Fruit fly (Drosophila melanogaster) whole organism, embryonic: ENCODE results near the gene CG33641.

Experiments
- B-H1 ChIP-seq: fragments of 200-800 bp; sonication (Bioruptor generic); IDR thresholded peaks from 3 replicates; pipeline ENCODE4 v1.3.6; 2022; ENCODE audit warnings: missing biosample characterization, missing genetic modification characterization
- Bteb2 ChIP-seq: fragments of 200-800 bp; sonication (Bioruptor generic); optimal IDR thresholded peaks from 2 replicates; lab custom pipeline; 2016; ENCODE audit warnings: missing biosample characterization, missing genetic modification characterization
- CG10321 ChIP-seq: fragments of 200-800 bp; sonication (Bioruptor generic); IDR thresholded peaks from 2 replicates; pipeline ENCODE4 v1.3.6; 2022; ENCODE audit warnings: missing biosample characterization, missing genetic modification characterization
- CG11398 ChIP-seq: fragments of 200-800 bp; sonication (Bioruptor generic); optimal IDR thresholded peaks from 2 replicates; lab custom pipeline; 2016; ENCODE audit warnings: missing biosample characterization, missing genetic modification characterization
- CG13287 ChIP-seq: fragments of 200-800 bp; sonication (Bioruptor generic); IDR thresholded peaks from 2 replicates; pipeline ENCODE4 v1.3.6; 2022; ENCODE audit warnings: missing biosample characterization, missing genetic modification characterization; ENCODE audit not compliant: partially characterized antibody
- CG13424 ChIP-seq: fragments of 200-800 bp; sonication (Bioruptor generic); optimal IDR thresholded peaks from 2 replicates; lab custom pipeline; 2019; ENCODE audit warnings: missing biosample characterization, mild to moderate bottlenecking, missing genetic modification characterization, moderate library complexity
- CG13894 ChIP-seq: fragments of 200-800 bp; sonication (Bioruptor generic); optimal IDR thresholded peaks from 3 replicates; lab custom pipeline; 2018; ENCODE audit warnings: missing biosample characterization, mild to moderate bottlenecking, missing genetic modification characterization, moderate library complexity
- CG15601 ChIP-seq: fragments of 200-800 bp; sonication (Bioruptor generic); optimal IDR thresholded peaks from 3 replicates; lab custom pipeline; 2019; ENCODE audit warnings: missing biosample characterization, mild to moderate bottlenecking, missing genetic modification characterization, moderate library complexity
- CG1602 ChIP-seq: fragments of 200-800 bp; sonication (Bioruptor generic); optimal IDR thresholded peaks from 3 replicates; lab custom pipeline; 2016; ENCODE audit warnings: missing biosample characterization, missing genetic modification characterization
- CG17359 ChIP-seq: fragments of 200-800 bp; sonication (Bioruptor generic); optimal IDR thresholded peaks from 3 replicates; lab custom pipeline; 2018; ENCODE audit warnings: missing biosample characterization, mild to moderate bottlenecking, missing genetic modification characterization, moderate library complexity
- CG2199 ChIP-seq: fragments of 200-800 bp; sonication (Bioruptor generic); IDR thresholded peaks from 3 replicates; pipeline ENCODE4 v1.3.6; 2022; ENCODE audit warnings: missing biosample characterization, missing genetic modification characterization
- CG2202 ChIP-seq: fragments of 200-800 bp; sonication (Bioruptor generic); optimal IDR thresholded peaks from 2 replicates; lab custom pipeline; 2018; ENCODE audit warnings: missing biosample characterization, mild to moderate bottlenecking, missing genetic modification characterization
- CG2875 ChIP-seq: fragments of 200-800 bp; sonication (Bioruptor generic); optimal IDR thresholded peaks from 2 replicates; lab custom pipeline; 2017; ENCODE audit warnings: missing biosample characterization, mild to moderate bottlenecking, missing genetic modification characterization, missing genetic modification reagents
- CG31388 ChIP-seq: fragments of 200-800 bp; sonication (Bioruptor generic); optimal IDR thresholded peaks from 2 replicates; lab custom pipeline; 2016; ENCODE audit warnings: missing biosample characterization, missing genetic modification characterization
- CG34376 ChIP-seq: fragments of 200-800 bp; sonication (Bioruptor generic); optimal IDR thresholded peaks from 2 replicates; lab custom pipeline; 2018; ENCODE audit warnings: missing biosample characterization, mild to moderate bottlenecking, missing genetic modification characterization
- CG4404 ChIP-seq: fragments of 200-800 bp; sonication (Bioruptor generic); IDR thresholded peaks from 2 replicates; pipeline ENCODE4 v1.3.6; 2022; ENCODE audit warnings: missing biosample characterization, missing genetic modification characterization
- CG4424 ChIP-seq: fragments of 200-800 bp; sonication (Bioruptor generic); optimal IDR thresholded peaks from 3 replicates; lab custom pipeline; 2016; ENCODE audit warnings: missing biosample characterization, missing genetic modification characterization
- CG6254 ChIP-seq: fragments of 200-800 bp; sonication (Bioruptor generic); optimal IDR thresholded peaks from 3 replicates; lab custom pipeline; 2017; ENCODE audit warnings: mild to moderate bottlenecking, missing biosample characterization, missing genetic modification reagents, missing genetic modification characterization
- CG7839 ChIP-seq: fragments of 200-800 bp; sonication (Bioruptor generic); optimal IDR thresholded peaks from 3 replicates; lab custom pipeline; 2018; ENCODE audit warnings: missing biosample characterization, mild to moderate bottlenecking, missing genetic modification characterization, moderate library complexity
- CG8388 ChIP-seq: fragments of 200-800 bp; sonication (Bioruptor generic); optimal IDR thresholded peaks from 2 replicates; lab custom pipeline; 2019; ENCODE audit warnings: missing biosample characterization, mild to moderate bottlenecking, missing genetic modification characterization, moderate library complexity
- CG9797 ChIP-seq: fragments of 200-800 bp; sonication (Bioruptor generic); optimal IDR thresholded peaks from 3 replicates; lab custom pipeline; 2018; ENCODE audit warnings: missing biosample characterization, mild to moderate bottlenecking, missing genetic modification characterization
- CG9876 ChIP-seq: fragments of 200-800 bp; sonication (Bioruptor generic); optimal IDR thresholded peaks from 2 replicates; lab custom pipeline; 2016; ENCODE audit warnings: missing biosample characterization, missing genetic modification characterization
- Chrac-16 ChIP-seq: fragments of 200-800 bp; sonication (Bioruptor generic); optimal IDR thresholded peaks from 3 replicates; lab custom pipeline; 2016; ENCODE audit warnings: missing biosample characterization, missing genetic modification characterization
- D ChIP-seq, 2 experiments: fragments of 200-800 bp in 1 of 2; fragments of >200 bp in 1 of 2; sonication (Bioruptor generic) in 1 of 2; optimal IDR thresholded peaks; 2 replicates in 1 of 2; 3 replicates in 1 of 2; lab custom pipeline; 2017; ENCODE audit warnings: mild to moderate bottlenecking in 1 of 2, missing biosample characterization in 1 of 2, missing genetic modification characterization in 1 of 2, missing genetic modification reagents in 1 of 2
- Deaf1 ChIP-seq: fragments of 200-800 bp; optimal IDR thresholded peaks from 3 replicates; lab custom pipeline; 2019; ENCODE audit warnings: missing biosample characterization, mild to moderate bottlenecking, missing genetic modification characterization, moderate library complexity
- Dfd ChIP-seq, 2 experiments: fragments of >200 bp; optimal IDR thresholded peaks; 2 replicates each; lab custom pipeline; 2017; ENCODE audit warnings: missing biosample characterization in 2 of 2, missing genetic modification characterization in 2 of 2
- Fer3 ChIP-seq: fragments of 200-800 bp; sonication (Bioruptor generic); optimal IDR thresholded peaks from 2 replicates; lab custom pipeline; 2018; ENCODE audit warnings: missing biosample characterization, mild to moderate bottlenecking, missing genetic modification characterization, moderate library complexity
- HLH4C ChIP-seq: fragments of 200-800 bp; sonication (Bioruptor generic); IDR thresholded peaks from 3 replicates; pipeline ENCODE4 v1.3.6; 2022; ENCODE audit warnings: missing biosample characterization, missing genetic modification characterization; ENCODE audit not compliant: partially characterized antibody
- Hr51 ChIP-seq, 2 experiments: fragments of 200-800 bp; sonication (Bioruptor generic); optimal IDR thresholded peaks; 2 replicates in 1 of 2; 3 replicates in 1 of 2; lab custom pipeline; 2016 to 2018; ENCODE audit warnings: missing biosample characterization in 2 of 2, missing genetic modification characterization in 2 of 2, mild to moderate bottlenecking in 1 of 2, moderate library complexity in 1 of 2
- Med ChIP-seq: fragments of 200-800 bp; sonication (Bioruptor generic); peaks from one replicate; lab custom pipeline; 2016; ENCODE audit warnings: missing biosample characterization, missing genetic modification characterization, mild to moderate bottlenecking, inconsistent platforms, moderate library complexity
- Oaz ChIP-seq: fragments of 200-800 bp; sonication (Bioruptor generic); IDR thresholded peaks from 2 replicates; pipeline ENCODE4 v1.3.6; 2022; ENCODE audit warnings: missing biosample characterization, missing genetic modification characterization
- Six4 ChIP-seq: fragments of 200-800 bp; sonication (Bioruptor generic); optimal IDR thresholded peaks from 2 replicates; lab custom pipeline; 2016; ENCODE audit warnings: missing biosample characterization, missing genetic modification characterization
- abd-A ChIP-seq: fragments of 200-800 bp; sonication (Bioruptor generic); optimal IDR thresholded peaks from 3 replicates; lab custom pipeline; 2019; ENCODE audit warnings: missing biosample characterization, mild to moderate bottlenecking, missing genetic modification characterization, moderate library complexity
- bowl ChIP-seq: fragments of 200-800 bp; sonication (Bioruptor generic); IDR thresholded peaks from 2 replicates; pipeline ENCODE4 v1.3.6; 2022; ENCODE audit warnings: missing biosample characterization, missing genetic modification characterization
- bsh ChIP-seq, 2 experiments: fragments of 200-800 bp; sonication (Bioruptor generic); optimal IDR thresholded peaks; 2 replicates each; lab custom pipeline; 2017 to 2018; ENCODE audit warnings: mild to moderate bottlenecking in 2 of 2, missing biosample characterization in 2 of 2, missing genetic modification characterization in 2 of 2, moderate library complexity in 1 of 2
- cad ChIP-seq: fragments of >200 bp; optimal IDR thresholded peaks from 2 replicates; lab custom pipeline; 2017; ENCODE audit warnings: missing biosample characterization, missing genetic modification characterization
- dan ChIP-seq: fragments of 200-800 bp; sonication (Bioruptor generic); IDR thresholded peaks from 2 replicates; pipeline ENCODE4 v1.3.6; 2022; ENCODE audit warnings: missing biosample characterization, missing genetic modification characterization
- dati ChIP-seq: fragments of 200-800 bp; sonication (Bioruptor generic); IDR thresholded peaks from 2 replicates; pipeline ENCODE4 v1.3.6; 2022; ENCODE audit warnings: missing biosample characterization, missing genetic modification characterization
- eve ChIP-seq, 2 experiments: fragments of >200 bp; optimal IDR thresholded peaks; 2 replicates each; lab custom pipeline; 2017; ENCODE audit warnings: missing biosample characterization in 2 of 2, missing genetic modification characterization in 2 of 2
- fd64A ChIP-seq: fragments of 200-800 bp; sonication (Bioruptor generic); optimal IDR thresholded peaks from 3 replicates; lab custom pipeline; 2018; ENCODE audit warnings: missing biosample characterization, mild to moderate bottlenecking, missing genetic modification characterization
- ftz-f1 ChIP-seq: fragments of 200-800 bp; sonication (Bioruptor generic); optimal IDR thresholded peaks from 2 replicates; lab custom pipeline; 2016; ENCODE audit warnings: missing biosample characterization, missing genetic modification characterization
- gt ChIP-seq: fragments of 200-800 bp; sonication (Bioruptor generic); IDR thresholded peaks from 2 replicates; pipeline ENCODE4 v1.3.6; 2022; ENCODE audit warnings: missing biosample characterization, missing genetic modification characterization
- jigr1 ChIP-seq: fragments of 200-800 bp; sonication (Bioruptor generic); IDR thresholded peaks from 3 replicates; pipeline ENCODE4 v1.3.6; 2022; ENCODE audit warnings: missing biosample characterization, missing genetic modification characterization
- sens ChIP-seq: fragments of 200-800 bp; sonication (Bioruptor generic); peaks from one replicate; lab custom pipeline; 2016; ENCODE audit warnings: missing biosample characterization, missing genetic modification characterization
- sisA ChIP-seq: fragments of 200-800 bp; sonication (Bioruptor generic); IDR thresholded peaks from 2 replicates; pipeline ENCODE4 v1.3.6; 2022; ENCODE audit warnings: missing biosample characterization, missing genetic modification characterization
- slp2 ChIP-seq: fragments of 200-800 bp; sonication (Bioruptor generic); optimal IDR thresholded peaks from 2 replicates; lab custom pipeline; 2016; ENCODE audit warnings: missing biosample characterization, missing genetic modification characterization
- sqz ChIP-seq: fragments of 200-800 bp; sonication (Bioruptor generic); optimal IDR thresholded peaks from 3 replicates; lab custom pipeline; 2018; ENCODE audit warnings: missing biosample characterization, mild to moderate bottlenecking, missing genetic modification characterization
- sug ChIP-seq: fragments of 200-800 bp; optimal IDR thresholded peaks from 2 replicates; lab custom pipeline; 2019; ENCODE audit warnings: missing biosample characterization, mild to moderate bottlenecking, missing genetic modification characterization, moderate library complexity
- tap ChIP-seq: fragments of 200-800 bp; optimal IDR thresholded peaks from 3 replicates; lab custom pipeline; 2019; ENCODE audit warnings: missing biosample characterization, mild to moderate bottlenecking, missing genetic modification characterization, moderate library complexity
- toy ChIP-seq: fragments of 200-800 bp; sonication (Bioruptor generic); IDR thresholded peaks from 2 replicates; pipeline ENCODE4 v1.3.6; 2022; ENCODE audit warnings: missing biosample characterization, missing genetic modification characterization
- vvl ChIP-seq: fragments of 200-800 bp; sonication (Bioruptor generic); IDR thresholded peaks from 2 replicates; pipeline ENCODE4 v1.3.6; 2022; ENCODE audit warnings: missing biosample characterization, missing genetic modification characterization

Gene CG33641

DNA sequence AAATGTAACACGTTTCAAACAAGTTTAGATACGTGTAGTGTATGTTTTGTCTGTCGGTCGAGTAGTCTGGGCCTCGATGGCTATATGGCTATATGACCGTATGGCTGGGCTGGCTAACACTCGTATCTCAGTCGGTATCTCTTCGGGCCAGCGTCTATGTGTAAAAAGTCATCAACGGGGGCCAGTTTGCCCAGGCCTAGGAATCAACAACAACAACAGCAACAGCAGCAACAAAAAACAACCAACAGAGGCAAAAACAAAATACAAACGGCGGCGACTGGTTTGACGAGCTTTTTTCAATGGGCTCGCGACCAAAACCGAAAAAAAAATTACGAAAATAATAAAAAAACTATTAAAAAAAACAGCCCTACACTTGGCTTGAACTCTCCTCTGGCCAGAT lies 16.8 kb downstream of the CG33641 start (continued):
- TF ChIP-seq Fer3 (tag; lab: Kevin White, UChicago) (no peak), bowl (GFP tag; lab: Robert Waterston, UW) (no peak), fd64A (GFP tag; lab: Kevin White, UChicago) (no peak), CG13424 (tag; lab: Kevin White, UChicago) (no peak), Six4 (GFP tag; lab: Kevin White, UChicago) (no peak), CG34376 (no peak), CG2202 (no peak), CG10321 (GFP tag; lab: Robert Waterston, UW) (no peak), sqz (GFP tag; lab: Kevin White, UChicago) (peak; percentile 82), CG6254 (no peak), slp2 (GFP tag; lab: Kevin White, UChicago) (no peak), CG1602 (GFP tag; lab: Kevin White, UChicago) (no peak), CG13894 (tag; lab: Kevin White, UChicago) (peak; percentile 92), Oaz (no peak), gt (GFP tag; lab: Robert Waterston, UW) (no peak), CG7839 (tag; lab: Kevin White, UChicago) (no peak), CG15601 (tag; lab: Kevin White, UChicago) (no peak), tap (tag; lab: Kevin White, UChicago) (no peak), vvl (0 out of 2 replicates have a peak, but pooled peaks have one; percentile 16), jigr1 (GFP tag; lab: Robert Waterston, UW) (no peak), CG4404 (GFP tag; lab: Robert Waterston, UW) (no peak), CG9797 (GFP tag; lab: Kevin White, UChicago) (no peak), CG2875 (GFP tag; lab: Kevin White, UChicago) (no peak), sens (GFP tag; lab: Kevin White, UChicago) (peak; percentile 69), eve (GFP tag; optimal IDR thresholded peaks at IDR 0.05; lab: Kevin White, UChicago) (no peak), Deaf1 (peak; percentile 79), dan (GFP tag; lab: Robert Waterston, UW) (no peak), abd-A (no peak), CG17359 (tag; lab: Kevin White, UChicago) (no peak), CG8388 (no peak), Hr51 (GFP tag; optimal IDR thresholded peaks at IDR 0.05; lab: Kevin White, UChicago) (no peak), CG31388 (GFP tag; lab: Kevin White, UChicago) (no peak), ftz-f1 (GFP tag; lab: Kevin White, UChicago) (no peak), Chrac-16 (GFP tag; lab: Kevin White, UChicago) (no peak), sug (tag; lab: Kevin White, UChicago) (no peak), CG9876 (GFP tag; lab: Kevin White, UChicago) (no peak), CG4424 (GFP tag; lab: Kevin White, UChicago) (no peak), sisA (GFP tag; lab: Robert Waterston, UW) (no peak), B-H1 (no peak), Dfd (GFP tag; optimal IDR thresholded peaks at IDR 0.05; lab: Kevin White, UChicago) (no peak), cad (GFP tag; lab: Kevin White, UChicago) (no peak), D (optimal IDR thresholded peaks at IDR 0.05; lab: Kevin White, UChicago) (no peak), D (GFP tag; optimal IDR thresholded peaks at IDR 0.05; lab: Kevin White, UChicago) (no peak), CG13287 (no peak), toy (GFP tag; lab: Robert Waterston, UW) (no peak), Bteb2 (GFP tag; lab: Kevin White, UChicago) (no peak), bsh (GFP tag; optimal IDR thresholded peaks at IDR 0.05; lab: Kevin White, UChicago) (peak in 1 of 2 experiments; percentile 95), CG2199 (GFP tag; lab: Robert Waterston, UW) (peak; percentile 89; the same call in 2 of the 3 replicates), dati (GFP tag; lab: Robert Waterston, UW) (no peak), Med (GFP tag; lab: Kevin White, UChicago) (peak; percentile 22), HLH4C (GFP tag; lab: Robert Waterston, UW) (no peak), CG11398 (GFP tag; lab: Kevin White, UChicago) (no peak)
